Worm (Caenorhabditis elegans) whole organism, late embryonic: ENCODE measurements around the gene srj-6.

ENCODE experiments used
- C08G9.2 ChIP-seq: sonication (generic microtip); optimal IDR thresholded peaks from 2 replicates; lab custom pipeline; 2016; ENCODE audit warnings: mild to moderate bottlenecking, missing genetic modification characterization, moderate library complexity, missing compliant biosample characterization
- K02D7.2 ChIP-seq: sonication (generic microtip); optimal IDR thresholded peaks from 2 replicates; lab custom pipeline; 2017; ENCODE audit warnings: mild to moderate bottlenecking, missing genetic modification characterization, missing compliant biosample characterization
- T23F11.4 ChIP-seq: fragments of 200-800 bp; sonication (Bioruptor generic); optimal IDR thresholded peaks from 2 replicates; lab custom pipeline; 2018; ENCODE audit warnings: mild to moderate bottlenecking, missing genetic modification characterization, missing compliant biosample characterization
- Y22D7AL.16 ChIP-seq: sonication (generic microtip); optimal IDR thresholded peaks from 2 replicates; lab custom pipeline; 2016; ENCODE audit warnings: missing genetic modification characterization, missing compliant biosample characterization
- ahr-1 ChIP-seq: sonication (generic microtip); optimal IDR thresholded peaks from 2 replicates; lab custom pipeline; 2016; ENCODE audit warnings: missing genetic modification characterization, missing compliant biosample characterization
- ama-1 ChIP-seq: fragments of 150-350 bp; optimal IDR thresholded peaks from 2 replicates; lab custom pipeline; 2014
- ceh-18 ChIP-seq: sonication (generic microtip); optimal IDR thresholded peaks from 2 replicates; lab custom pipeline; 2016; ENCODE audit warnings: missing genetic modification characterization, missing compliant biosample characterization
- ceh-2 ChIP-seq: sonication (generic microtip); optimal IDR thresholded peaks from 2 replicates; lab custom pipeline; 2016; ENCODE audit warnings: missing genotype, missing genetic modification characterization, missing compliant biosample characterization
- ceh-31 ChIP-seq: sonication (generic microtip); optimal IDR thresholded peaks from 2 replicates; lab custom pipeline; 2016; ENCODE audit warnings: missing genetic modification characterization, missing compliant biosample characterization
- ceh-34 ChIP-seq: sonication (generic microtip); optimal IDR thresholded peaks from 2 replicates; lab custom pipeline; 2016; ENCODE audit warnings: mild to moderate bottlenecking, missing genetic modification characterization, missing compliant biosample characterization
- ceh-45 ChIP-seq: fragments of 200-800 bp; sonication (Bioruptor generic); IDR thresholded peaks from 2 replicates; pipeline ENCODE4 v1.3.6; 2022; ENCODE audit warnings: missing genetic modification reagents, missing genetic modification characterization, missing compliant biosample characterization
- ceh-9 ChIP-seq: sonication (generic microtip); optimal IDR thresholded peaks from 2 replicates; lab custom pipeline; 2016; ENCODE audit warnings: mild to moderate bottlenecking, missing genetic modification characterization, inconsistent platforms, missing compliant biosample characterization
- dmd-4 ChIP-seq: sonication (generic microtip); optimal IDR thresholded peaks from 2 replicates; lab custom pipeline; 2016; ENCODE audit warnings: borderline replicate concordance, missing genetic modification characterization, missing compliant biosample characterization
- elt-2 ChIP-seq: sonication (generic microtip); optimal IDR thresholded peaks from 2 replicates; lab custom pipeline; 2016; ENCODE audit warnings: missing genetic modification reagents, missing genetic modification characterization, missing compliant biosample characterization
- elt-4 ChIP-seq: sonication (generic microtip); optimal IDR thresholded peaks from 2 replicates; lab custom pipeline; 2016; ENCODE audit warnings: missing genetic modification characterization, missing compliant biosample characterization
- eyg-1 ChIP-seq: sonication (generic microtip); optimal IDR thresholded peaks from 2 replicates; lab custom pipeline; 2016; ENCODE audit warnings: missing genotype, missing genetic modification characterization, missing compliant biosample characterization
- fkh-10 ChIP-seq: fragments of 150-350 bp; optimal IDR thresholded peaks from 2 replicates; lab custom pipeline; 2014; ENCODE audit warnings: missing biosample characterization, missing genetic modification reagents, missing genetic modification characterization
- hlh-15 ChIP-seq: sonication (generic microtip); optimal IDR thresholded peaks from 2 replicates; lab custom pipeline; 2016; ENCODE audit warnings: missing genetic modification characterization, missing compliant biosample characterization
- hlh-30 ChIP-seq: sonication (generic microtip); optimal IDR thresholded peaks from 2 replicates; lab custom pipeline; 2017; ENCODE audit warnings: antibody characterized with exemption, missing genetic modification characterization, missing compliant biosample characterization; ENCODE audit not compliant: insufficient read depth
- hlh-6 ChIP-seq: sonication (generic microtip); optimal IDR thresholded peaks from 2 replicates; lab custom pipeline; 2016; ENCODE audit warnings: missing genotype, missing genetic modification characterization, missing compliant biosample characterization
- lim-6 ChIP-seq: sonication (generic microtip); optimal IDR thresholded peaks from 2 replicates; lab custom pipeline; 2016; ENCODE audit warnings: missing genetic modification characterization, missing compliant biosample characterization
- lin-11 ChIP-seq: fragments of 200-800 bp; sonication (Bioruptor generic); optimal IDR thresholded peaks from 2 replicates; lab custom pipeline; 2018; ENCODE audit warnings: mild to moderate bottlenecking, missing genetic modification characterization, missing compliant biosample characterization
- madf-2 ChIP-seq: sonication (generic microtip); optimal IDR thresholded peaks from 2 replicates; lab custom pipeline; 2017; ENCODE audit warnings: missing genetic modification characterization, missing compliant biosample characterization
- nfya-1 ChIP-seq: sonication (generic microtip); optimal IDR thresholded peaks from 2 replicates; lab custom pipeline; 2017; ENCODE audit warnings: missing genetic modification characterization, mild to moderate bottlenecking, missing compliant biosample characterization, antibody characterized with exemption, moderate library complexity
- nhr-11 ChIP-seq: fragments of 150-350 bp; optimal IDR thresholded peaks from 2 replicates; lab custom pipeline; 2014; ENCODE audit warnings: missing biosample characterization, missing genetic modification characterization
- odd-2 ChIP-seq: sonication (generic microtip); optimal IDR thresholded peaks from 2 replicates; lab custom pipeline; 2017; ENCODE audit warnings: antibody characterized with exemption, mild to moderate bottlenecking, missing genetic modification characterization, missing compliant biosample characterization
- pat-9 ChIP-seq: fragments of 200-800 bp; sonication (Bioruptor generic); optimal IDR thresholded peaks from 2 replicates; lab custom pipeline; 2018; ENCODE audit warnings: mild to moderate bottlenecking, missing genetic modification characterization, moderate library complexity, missing compliant biosample characterization
- pax-1 ChIP-seq: fragments of 150-350 bp; optimal IDR thresholded peaks from 2 replicates; lab custom pipeline; 2014; ENCODE audit warnings: missing biosample characterization, missing genetic modification characterization
- pha-2 ChIP-seq: sonication (generic microtip); optimal IDR thresholded peaks from 2 replicates; lab custom pipeline; 2017; ENCODE audit warnings: mild to moderate bottlenecking, missing genetic modification characterization, missing compliant biosample characterization
- pha-4 ChIP-seq: fragments of 150-350 bp; optimal IDR thresholded peaks from 2 replicates; lab custom pipeline; 2018; ENCODE audit warnings: missing biosample characterization, missing genetic modification reagents, missing genetic modification characterization
- pros-1 ChIP-seq: fragments of 150-350 bp; optimal IDR thresholded peaks from 2 replicates; lab custom pipeline; 2014; ENCODE audit warnings: missing biosample characterization, missing genetic modification reagents, missing genetic modification characterization
- ref-2 ChIP-seq: sonication (generic microtip); optimal IDR thresholded peaks from 2 replicates; lab custom pipeline; 2016; ENCODE audit warnings: missing genetic modification characterization, missing compliant biosample characterization
- sox-4 ChIP-seq: sonication (generic microtip); optimal IDR thresholded peaks from 2 replicates; lab custom pipeline; 2017; ENCODE audit warnings: mild to moderate bottlenecking, missing genetic modification characterization, inconsistent platforms, missing compliant biosample characterization
- syd-9 ChIP-seq: sonication (generic microtip); optimal IDR thresholded peaks from 2 replicates; lab custom pipeline; 2016; ENCODE audit warnings: mild to moderate bottlenecking, missing genetic modification characterization, moderate library complexity, missing compliant biosample characterization
- tbx-7 ChIP-seq: sonication (generic microtip); optimal IDR thresholded peaks from 2 replicates; lab custom pipeline; 2016; ENCODE audit warnings: missing genotype, missing genetic modification characterization, missing compliant biosample characterization
- unc-3 ChIP-seq, 2 experiments: fragments of 200-800 bp in 1 of 2; sonication (Bioruptor generic) in 1 of 2; sonication (generic microtip) in 1 of 2; conservative IDR thresholded peaks in 1 of 2; optimal IDR thresholded peaks in 1 of 2; 2 replicates each; pipeline versions ENCODE4 v1.3.6 to Lab custom; 2016 to 2022; ENCODE audit warnings: missing compliant biosample characterization in 2 of 2, missing genetic modification characterization in 2 of 2, missing genetic modification reagents in 1 of 2
- unc-42 ChIP-seq: sonication (generic microtip); optimal IDR thresholded peaks from 2 replicates; lab custom pipeline; 2016; ENCODE audit warnings: missing genotype, missing genetic modification characterization, missing compliant biosample characterization
- unc-55 ChIP-seq: sonication (generic microtip); optimal IDR thresholded peaks from 2 replicates; lab custom pipeline; 2017; ENCODE audit warnings: missing biosample characterization, missing genetic modification reagents, missing genetic modification characterization
- unc-86 ChIP-seq: sonication (generic microtip); optimal IDR thresholded peaks from 2 replicates; lab custom pipeline; 2016; ENCODE audit warnings: missing genetic modification characterization, missing compliant biosample characterization

Gene srj-6

DNA sequence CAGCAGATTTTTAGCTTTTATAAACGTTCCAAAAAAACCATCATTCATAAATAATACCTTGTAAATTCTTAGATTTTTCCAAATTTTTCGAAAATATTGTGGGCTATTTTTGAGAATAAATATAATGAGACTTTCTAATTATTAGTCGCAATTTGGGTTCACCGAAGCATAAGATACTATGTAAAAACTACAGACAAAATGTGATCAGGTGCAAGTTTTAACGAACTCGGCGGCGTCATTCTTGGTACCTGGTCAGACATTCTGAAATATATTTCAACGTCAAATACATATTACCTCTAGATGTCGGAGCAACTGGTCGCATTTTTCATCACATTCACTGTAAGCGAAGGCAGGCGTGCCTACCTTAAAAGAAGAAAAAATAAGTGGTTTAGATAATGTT is 27.7 kb upstream of the srj-6 start, which contains the start of gene srx-23:
Gene srx-23 (plus strand): TSS at position 301 of the 400 bp plus-strand sequence.
- TF ChIP-seq pha-2 (no peak), ref-2 (tag; lab: Kevin White, UChicago) (no peak), ceh-2 (tag; lab: Kevin White, UChicago) (no peak), pax-1 (tag; lab: Kevin White, UChicago) (no peak), lim-6 (no peak), C08G9.2 (tag; lab: Kevin White, UChicago) (no peak), ceh-18 (tag; lab: Kevin White, UChicago) (no peak), hlh-30 (tag; lab: Kevin White, UChicago) (no peak), sox-4 (tag; lab: Kevin White, UChicago) (no peak), ahr-1 (tag; lab: Kevin White, UChicago) (no peak), hlh-15 (tag; lab: Kevin White, UChicago) (no peak), unc-3 (GFP tag; conservative IDR thresholded peaks at IDR 0.05; lab: Robert Waterston, UW) (no peak), unc-3 (tag; optimal IDR thresholded peaks at IDR 0.05; lab: Kevin White, UChicago) (no peak), pat-9 (tag; lab: Kevin White, UChicago) (no peak), nhr-11 (tag; lab: Kevin White, UChicago) (no peak), nfya-1 (no peak), tbx-7 (no peak), ceh-31 (tag; lab: Kevin White, UChicago) (no peak)

- TF ChIP-seq unc-86 (tag; lab: Kevin White, UChicago): no peak
- no peak for TF ChIP-seq ceh-45 (GFP tag; lab: Robert Waterston, UW)
- no peak for TF ChIP-seq fkh-10 (GFP tag; lab: Kevin White, UChicago)
- no peak for TF ChIP-seq lin-11
- TF ChIP-seq unc-55 (GFP tag; lab: Kevin White, UChicago): no peak
- no peak for TF ChIP-seq eyg-1
- TF ChIP-seq ceh-2 (tag; lab: Kevin White, UChicago): no peak
- TF ChIP-seq elt-2 (tag; lab: Kevin White, UChicago): no peak
Measured at ce11 chrV:679663-680062, 25.4 kb upstream of the srj-6 start, which contains the start of gene srx-22. TSS of gene srx-22 (plus strand) at chrV:679963.

ce11 chrV:676550-677084 is 22.3 kb upstream of the srj-6 start, which contains the start of the genes fbxa-72 and srx-21:
TSS of gene fbxa-72 (minus strand) at chrV:676753.
TSS of gene srx-21 (plus strand) at chrV:677034.
- TF ChIP-seq unc-42 (tag; lab: Kevin White, UChicago) (no peak), lin-11 (no peak), syd-9 (no peak), elt-4 (tag; lab: Kevin White, UChicago) (no peak), madf-2 (tag; lab: Kevin White, UChicago) (no peak), K02D7.2 (no peak), pha-4 (tag; lab: Kevin White, UChicago) (no peak), pros-1 (no peak), ahr-1 (tag; lab: Kevin White, UChicago) (no peak), hlh-6 (no peak), ceh-34 (no peak), pha-2 (no peak), nhr-11 (tag; lab: Kevin White, UChicago) (no peak), Y22D7AL.16 (tag; lab: Kevin White, UChicago) (no peak), pat-9 (tag; lab: Kevin White, UChicago) (no peak), hlh-30 (tag; lab: Kevin White, UChicago) (no peak), dmd-4 (tag; lab: Kevin White, UChicago) (no peak), hlh-15 (tag; lab: Kevin White, UChicago) (no peak), ceh-45 (GFP tag; lab: Robert Waterston, UW) (no peak)

DNA sequence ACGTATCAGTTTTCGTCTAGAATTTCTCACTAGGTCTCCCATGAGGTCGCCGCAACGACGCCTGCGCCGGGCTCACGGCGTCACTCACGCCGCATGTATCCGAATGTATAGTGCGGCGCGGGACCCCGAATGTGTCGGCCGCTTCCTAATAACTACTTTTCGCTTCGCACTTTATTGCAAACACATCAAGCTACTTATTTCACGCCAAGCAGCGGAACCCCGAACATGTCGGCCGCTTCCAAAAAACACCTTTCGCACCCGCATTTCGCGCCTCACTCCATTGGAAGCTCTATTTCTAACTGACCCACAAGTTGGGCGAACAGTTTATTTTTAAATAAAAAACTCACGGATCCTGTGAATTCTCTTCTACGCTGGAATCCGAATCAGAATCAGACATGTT is 21.8 kb upstream of the srj-6 start:
- TF ChIP-seq odd-2 (tag; lab: Kevin White, UChicago): no peak
- TF ChIP-seq nhr-11 (tag; lab: Kevin White, UChicago): no peak
- no peak for TF ChIP-seq pha-2
- TF ChIP-seq ama-1: no peak
- TF ChIP-seq C08G9.2 (tag; lab: Kevin White, UChicago): no peak
- no peak for TF ChIP-seq hlh-30 (tag; lab: Kevin White, UChicago)
- TF ChIP-seq K02D7.2: no peak
- TF ChIP-seq ceh-9 (tag; lab: Kevin White, UChicago): no peak
- no peak for TF ChIP-seq T23F11.4 (GFP tag; lab: Kevin White, UChicago)
- no peak for TF ChIP-seq ceh-2 (tag; lab: Kevin White, UChicago)
- no peak for TF ChIP-seq ceh-18 (tag; lab: Kevin White, UChicago)
- TF ChIP-seq hlh-6: no peak
